Worm (Caenorhabditis elegans) whole organism, L4/young adult: ENCODE measurements around the gene srh-100.

Experiments
- dao-5 ChIP-seq: sonication (generic microtip); optimal IDR thresholded peaks from 2 replicates; lab custom pipeline; 2016; ENCODE audit warnings: missing genotype, missing genetic modification characterization, moderate library complexity, missing compliant biosample characterization
- him-1 ChIP-seq: sonication (generic microtip); optimal IDR thresholded peaks from 2 replicates; lab custom pipeline; 2016; ENCODE audit warnings: missing genotype, missing genetic modification reagents, missing genetic modification characterization, missing compliant biosample characterization

DNA sequence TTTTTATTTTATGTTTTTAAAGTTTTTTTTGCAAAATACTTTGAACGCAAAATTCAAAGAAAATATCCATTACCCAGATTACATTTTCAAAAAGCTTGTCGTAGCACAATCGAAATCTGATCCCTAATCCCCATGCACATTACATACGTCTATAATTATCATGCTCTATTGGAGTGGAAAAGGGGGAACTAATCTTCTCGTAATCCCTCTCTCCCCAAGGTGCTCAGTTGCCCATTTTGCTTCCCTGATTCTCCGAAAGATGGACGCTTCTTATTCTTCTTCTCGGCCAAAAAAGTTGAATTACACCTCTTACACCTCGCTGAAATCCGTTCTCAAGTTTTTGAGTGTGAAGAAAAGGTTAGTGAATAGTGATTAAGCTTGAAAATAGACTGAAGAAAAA is 3.4 kb downstream of the srh-100 start, which contains the start of gene fbxc-53:
- no peak for TF ChIP-seq him-1 (tag; lab: Kevin White, UChicago)
- no peak for TF ChIP-seq dao-5 (tag; lab: Kevin White, UChicago)
